Worm (Caenorhabditis elegans) whole organism, young adult: Measurements from ENCODE around the gene Y57G11C.42.

Experiments used
- ceh-27 ChIP-seq: fragments of 200-800 bp; sonication (Bioruptor generic); optimal IDR thresholded peaks from 2 replicates; lab custom pipeline; 2018; ENCODE audit warnings: mild to moderate bottlenecking, missing genetic modification characterization, moderate library complexity, missing compliant biosample characterization
- hmg-1.2 ChIP-seq: fragments of 200-800 bp; sonication (Bioruptor generic); IDR thresholded peaks from 2 replicates; pipeline ENCODE4 v1.3.6; 2022; ENCODE audit warnings: missing genetic modification reagents, missing genetic modification characterization, missing compliant biosample characterization
- nhr-90 ChIP-seq: sonication (generic microtip); optimal IDR thresholded peaks from 2 replicates; lab custom pipeline; 2016; ENCODE audit warnings: missing genotype, mild to moderate bottlenecking, missing genetic modification characterization, missing compliant biosample characterization
- unc-62 ChIP-seq: fragments of 150-350 bp; optimal IDR thresholded peaks from 2 replicates; lab custom pipeline; 2014; ENCODE audit warnings: missing biosample characterization, missing genetic modification reagents, missing genetic modification characterization

ce11 chrIV:14760845-14761244, 32.5 kb downstream of the Y57G11C.42 start, which contains the start of gene ptp-5.2:
- TF ChIP-seq nhr-90 (tag; lab: Kevin White, UChicago): no peak
- TF ChIP-seq unc-62 (GFP tag; lab: Kevin White, UChicago): no peak
- no peak for TF ChIP-seq ceh-27 (GFP tag; lab: Kevin White, UChicago)
- TF ChIP-seq hmg-1.2 (GFP tag; lab: Robert Waterston, UW): no peak
